Worm (Caenorhabditis elegans): ENCODE measurements around the gene F28B4.3.

F28B4.3 gene

DNA sequence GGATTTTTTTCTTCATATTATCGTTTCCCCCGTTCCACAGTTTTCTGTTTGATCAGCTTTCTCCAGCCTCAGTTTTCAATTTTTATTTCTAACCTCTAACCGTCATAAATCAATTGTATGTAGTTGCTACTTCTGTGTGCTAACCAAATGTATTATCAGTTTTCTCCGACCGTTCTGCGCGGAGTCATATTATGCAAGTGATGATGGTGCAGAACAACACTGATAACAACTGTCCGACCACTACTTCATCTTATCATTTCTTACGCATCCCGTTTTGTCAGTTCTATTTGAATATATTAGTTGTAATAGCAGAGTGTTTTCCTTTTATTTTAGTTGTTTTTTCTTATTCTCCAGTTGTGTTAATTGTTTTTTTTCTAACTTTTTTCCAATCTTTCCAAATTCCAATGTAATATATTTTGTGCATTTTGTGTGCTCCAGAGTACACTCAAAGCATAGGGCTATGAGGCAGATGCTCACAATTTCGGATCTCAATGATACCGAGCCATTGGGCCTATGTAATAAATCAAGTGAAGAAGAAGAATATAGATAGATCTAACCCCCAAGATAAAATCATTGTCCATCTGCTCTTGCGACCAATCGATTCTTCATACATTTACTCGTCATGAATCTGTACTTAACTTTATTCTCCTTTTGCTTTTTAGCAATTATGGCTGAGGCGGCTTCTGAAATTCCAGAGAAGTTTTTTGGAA is 21.7 kb upstream of the F28B4.3 start, which contains the start of gene lbp-3:
lbp-3 (plus strand) TSS at position 589 of the 710 bp plus-strand sequence.
- TF ChIP-seq lsy-12 (tag; optimal IDR thresholded peaks at IDR 0.05), result no peak
- no peak for TF ChIP-seq sea-2 (GFP tag; optimal IDR thresholded peaks at IDR 0.05)
- TF ChIP-seq ama-1 (optimal IDR thresholded peaks at IDR 0.05), result no peak
- TF ChIP-seq ceh-28 (tag; optimal IDR thresholded peaks at IDR 0.05), result no peak
- TF ChIP-seq pqm-1 (tag; optimal IDR thresholded peaks at IDR 0.05), result peak; percentile 100
- no peak for TF ChIP-seq lin-15B (tag; optimal IDR thresholded peaks at IDR 0.05)
- no peak for TF ChIP-seq skn-1 (tag; optimal IDR thresholded peaks at IDR 0.05)
- no peak for TF ChIP-seq elt-3 (tag; optimal IDR thresholded peaks at IDR 0.05)
- peak; percentile 98 for TF ChIP-seq elt-2 (tag; optimal IDR thresholded peaks at IDR 0.05)
- no peak for TF ChIP-seq snpc-4 (tag; optimal IDR thresholded peaks at IDR 0.05)

DNA sequence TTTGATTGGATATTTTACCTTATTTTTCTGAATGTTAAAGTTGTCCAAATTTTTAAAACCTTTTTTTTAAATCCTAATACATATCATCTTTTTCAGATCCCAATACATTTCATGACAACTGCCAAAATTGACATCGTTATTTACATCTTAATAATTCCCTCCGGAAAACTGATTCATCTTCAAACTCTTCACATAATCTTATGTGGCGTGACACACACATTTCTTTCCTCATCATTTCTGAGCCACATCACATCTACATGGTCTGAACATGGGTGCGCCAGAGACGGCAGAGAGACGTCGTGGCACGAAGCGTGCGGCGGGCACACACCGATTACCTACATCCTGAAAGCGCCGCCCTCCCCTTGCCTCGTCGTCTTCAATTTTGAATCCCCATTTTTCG is 17.3 kb upstream of the F28B4.3 start, which contains the start of gene tba-9:
tba-9 (plus strand) TSS at position 301 of the 400 bp plus-strand sequence.
- TF ChIP-seq nfya-1 (tag; optimal IDR thresholded peaks at IDR 0.05; ENCODE audit: insufficient read depth) (no peak), elt-3 (tag; optimal IDR thresholded peaks at IDR 0.05) (no peak), ZK546.5 (tag; optimal IDR thresholded peaks at IDR 0.05) (no peak), ceh-9 (tag; optimal IDR thresholded peaks at IDR 0.05) (no peak), fos-1 (tag; optimal IDR thresholded peaks at IDR 0.05) (no peak), ama-1 (optimal IDR thresholded peaks at IDR 0.05) (no peak), ztf-4 (tag; optimal IDR thresholded peaks at IDR 0.05) (no peak), nhr-25 (tag; optimal IDR thresholded peaks at IDR 0.05) (no peak), skn-1 (tag; optimal IDR thresholded peaks at IDR 0.05) (no peak), nhr-28 (tag; optimal IDR thresholded peaks at IDR 0.05) (no peak), lsy-12 (tag; optimal IDR thresholded peaks at IDR 0.05) (no peak), pqm-1 (tag; optimal IDR thresholded peaks at IDR 0.05) (no peak), lin-39 (tag; optimal IDR thresholded peaks at IDR 0.05) (no peak), fkh-10 (GFP tag; optimal IDR thresholded peaks at IDR 0.05) (no peak)

DNA sequence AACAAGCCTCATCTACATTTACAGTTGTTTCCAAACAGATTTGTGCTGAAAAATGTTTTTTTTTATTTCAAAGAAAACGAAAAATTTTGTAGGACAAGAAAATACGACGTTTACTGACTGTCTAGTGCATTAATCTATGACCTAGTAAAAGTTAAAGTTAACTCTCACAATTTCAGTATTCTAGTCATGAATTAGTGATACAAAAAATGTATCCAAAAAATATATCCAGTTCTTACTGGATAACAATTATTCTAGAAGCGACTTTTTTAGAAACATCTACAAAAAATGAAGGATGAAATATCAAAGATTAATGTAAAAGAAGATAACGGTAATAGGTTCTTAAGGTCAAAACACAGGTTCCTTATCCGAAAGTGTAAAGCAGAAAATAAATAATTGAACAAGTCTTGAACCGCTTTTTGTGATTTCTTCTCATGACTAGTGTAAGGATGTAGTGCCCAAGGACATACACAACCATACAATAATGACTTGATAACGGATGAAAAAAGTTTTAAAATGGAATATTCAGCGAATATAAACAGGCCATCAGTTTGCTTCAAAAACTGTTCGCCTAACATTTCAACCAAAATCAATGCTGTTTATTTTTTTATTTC is 15.4 kb upstream of the F28B4.3 start, which contains the start of gene pqn-37:
pqn-37 (minus strand) TSS at position 51 of the 611 bp plus-strand sequence.
- TF ChIP-seq mdl-1 (tag; optimal IDR thresholded peaks at IDR 0.05) (no peak), hmg-11 (tag; optimal IDR thresholded peaks at IDR 0.05) (no peak), daf-12 (tag; optimal IDR thresholded peaks at IDR 0.05) (no peak), ceh-82 (tag; optimal IDR thresholded peaks at IDR 0.05) (no peak), pqm-1 (tag; optimal IDR thresholded peaks at IDR 0.05) (no peak), ztf-4 (tag; optimal IDR thresholded peaks at IDR 0.05) (no peak), egl-27 (tag; optimal IDR thresholded peaks at IDR 0.05) (no peak), nhr-25 (tag; optimal IDR thresholded peaks at IDR 0.05) (peak; percentile 47)

DNA sequence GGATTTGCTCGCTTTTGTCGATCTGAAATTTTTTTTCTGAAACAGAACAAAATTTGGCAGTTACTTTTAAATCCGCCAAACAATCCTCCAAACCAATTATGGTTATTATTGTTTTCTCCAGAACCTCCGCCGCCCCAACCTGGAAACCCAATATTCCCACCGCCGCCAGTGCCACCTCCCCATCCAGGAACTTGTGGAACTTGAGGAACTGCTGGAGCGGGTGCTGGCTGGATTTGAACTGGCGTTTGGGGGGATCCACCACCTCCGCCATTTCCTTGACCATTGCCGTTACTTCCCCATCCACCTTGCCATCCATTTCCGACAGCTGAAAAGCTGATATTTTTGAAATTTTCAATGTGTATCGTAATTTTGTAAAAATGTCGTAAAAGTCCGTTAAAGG is 12.6 kb upstream of the F28B4.3 start:
- TF ChIP-seq nhr-67 (tag; optimal IDR thresholded peaks at IDR 0.05) (no peak), nhr-43 (tag; optimal IDR thresholded peaks at IDR 0.05; ENCODE audit: poor library complexity, severe bottlenecking) (no peak), nhr-76 (tag; optimal IDR thresholded peaks at IDR 0.05) (no peak), fos-1 (tag; optimal IDR thresholded peaks at IDR 0.05) (no peak), ztf-4 (tag; optimal IDR thresholded peaks at IDR 0.05) (no peak), nhr-25 (tag; optimal IDR thresholded peaks at IDR 0.05) (no peak), ceh-16 (tag; optimal IDR thresholded peaks at IDR 0.05) (no peak), aly-2 (tag; optimal IDR thresholded peaks at IDR 0.05) (no peak), fkh-10 (GFP tag; optimal IDR thresholded peaks at IDR 0.05) (no peak), hmg-11 (tag; optimal IDR thresholded peaks at IDR 0.05) (no peak), daf-12 (tag; optimal IDR thresholded peaks at IDR 0.05) (no peak), ceh-9 (tag; optimal IDR thresholded peaks at IDR 0.05) (no peak), mml-1 (tag; optimal IDR thresholded peaks at IDR 0.05) (no peak), mdl-1 (tag; optimal IDR thresholded peaks at IDR 0.05) (no peak), ama-1 (optimal IDR thresholded peaks at IDR 0.05) (no peak), zag-1 (tag; optimal IDR thresholded peaks at IDR 0.05) (no peak), skn-1 (tag; optimal IDR thresholded peaks at IDR 0.05) (no peak), nhr-12 (tag; optimal IDR thresholded peaks at IDR 0.05) (no peak), ceh-28 (tag; optimal IDR thresholded peaks at IDR 0.05) (no peak)

DNA sequence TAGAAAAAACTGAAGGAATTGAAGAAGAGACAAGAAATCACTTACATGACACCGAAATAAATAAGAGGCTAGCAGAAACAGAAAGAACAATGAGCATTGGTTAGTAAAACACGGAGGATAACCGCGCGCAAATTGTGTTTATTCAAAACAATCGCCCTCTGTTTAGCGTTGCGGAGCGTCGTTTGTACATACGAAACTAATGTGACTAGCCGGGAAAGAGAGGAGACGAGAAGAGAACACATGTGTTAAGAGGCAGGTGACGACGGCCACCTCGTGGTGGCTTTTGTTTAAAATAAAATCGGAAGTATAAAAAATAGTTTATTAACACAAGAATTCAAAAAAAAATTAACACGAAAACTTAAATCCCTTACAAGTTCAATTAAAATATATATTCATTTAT is 10.6 kb upstream of the F28B4.3 start, which contains the start of gene F40F4.7:
F40F4.7 (minus strand) TSS at position 122 of the 400 bp plus-strand sequence.
- no peak for TF ChIP-seq unc-62 (GFP tag; optimal IDR thresholded peaks at IDR 0.05)
- no peak for TF ChIP-seq tbx-2 (tag; optimal IDR thresholded peaks at IDR 0.05)
- TF ChIP-seq pqm-1 (tag; optimal IDR thresholded peaks at IDR 0.05), result peak; percentile 39
- peak; percentile 59 for TF ChIP-seq elt-2 (tag; optimal IDR thresholded peaks at IDR 0.05)
- TF ChIP-seq elt-1 (tag; optimal IDR thresholded peaks at IDR 0.05), result no peak
- no peak for TF ChIP-seq nhr-67 (tag; optimal IDR thresholded peaks at IDR 0.05)
- no peak for TF ChIP-seq lsy-12 (tag; optimal IDR thresholded peaks at IDR 0.05)
- peak; percentile 93 for TF ChIP-seq pha-4 (tag; optimal IDR thresholded peaks at IDR 0.05)
- TF ChIP-seq lin-39 (tag; optimal IDR thresholded peaks at IDR 0.05), result peak; percentile 45
- TF ChIP-seq fos-1 (tag; optimal IDR thresholded peaks at IDR 0.05), result no peak
- no peak for TF ChIP-seq ZK546.5 (tag; optimal IDR thresholded peaks at IDR 0.05)
- TF ChIP-seq lin-15B (tag; optimal IDR thresholded peaks at IDR 0.05), result peak; percentile 35
- TF ChIP-seq egl-5 (tag; optimal IDR thresholded peaks at IDR 0.05), result peak; percentile 74
- peak; percentile 49 for TF ChIP-seq nhr-23 (tag; optimal IDR thresholded peaks at IDR 0.05)
- no peak for TF ChIP-seq ceh-82 (tag; optimal IDR thresholded peaks at IDR 0.05)
- no peak for TF ChIP-seq nhr-43 (tag; optimal IDR thresholded peaks at IDR 0.05; ENCODE audit: poor library complexity, severe bottlenecking)
- TF ChIP-seq jun-1 (tag; optimal IDR thresholded peaks at IDR 0.05), result peak; percentile 38
- peak; percentile 20 for TF ChIP-seq hmg-11 (tag; optimal IDR thresholded peaks at IDR 0.05)
- TF ChIP-seq nhr-25 (tag; optimal IDR thresholded peaks at IDR 0.05), result peak; percentile 47
- TF ChIP-seq egl-27 (tag; optimal IDR thresholded peaks at IDR 0.05), result no peak
- no peak for TF ChIP-seq eor-1 (tag; optimal IDR thresholded peaks at IDR 0.05)
- no peak for TF ChIP-seq mdl-1 (tag; optimal IDR thresholded peaks at IDR 0.05)

Data from whole organism, L3 larva.